Fruit fly (Drosophila melanogaster) Kc167 (cell line): ENCODE measurements around the gene CG3942.

Experiments
- Myc ChIP-seq: fragments of >200 bp; optimal IDR thresholded peaks from 2 replicates; lab custom pipeline; 2017; ENCODE audit warnings: missing external identifiers
- Sin3A ChIP-seq: fragments of >200 bp; optimal IDR thresholded peaks from 2 replicates; lab custom pipeline; 2018; ENCODE audit warnings: missing external identifiers
- h ChIP-seq: fragments of >200 bp; optimal IDR thresholded peaks from 3 replicates; lab custom pipeline; 2018; ENCODE audit warnings: missing external identifiers
- insv ChIP-seq: fragments of >200 bp; optimal IDR thresholded peaks from 3 replicates; lab custom pipeline; 2018; ENCODE audit warnings: missing external identifiers

dm6 chr3R:12244468-12245060, 9.4 kb upstream of the CG3942 start:
- no peak for TF ChIP-seq Sin3A (lab: Kevin White, UChicago)
- no peak for TF ChIP-seq Myc
- no peak for TF ChIP-seq h
- no peak for TF ChIP-seq insv (lab: Kevin White, UChicago)
